Worm (Caenorhabditis elegans): Measurements from ENCODE around the gene mec-17.

The mec-17 gene

ce11 chrIV:7948290-7948689 lies 38.7 kb downstream of the mec-17 start, which contains the start of gene mcm-3AP:
Gene mcm-3AP (plus strand): TSS chrIV:7948672.
- TF ChIP-seq scrt-1 (GFP tag; IDR thresholded peaks at IDR 0.05) (0 out of 2 replicates have a peak, but pooled peaks have one; percentile 37), tbx-37 (GFP tag; conservative IDR thresholded peaks at IDR 0.05) (peak; percentile 72), pes-1 (GFP tag; IDR thresholded peaks at IDR 0.05) (peak; percentile 79), sea-1 (GFP tag; conservative IDR thresholded peaks at IDR 0.05) (peak; percentile 78)

DNA sequence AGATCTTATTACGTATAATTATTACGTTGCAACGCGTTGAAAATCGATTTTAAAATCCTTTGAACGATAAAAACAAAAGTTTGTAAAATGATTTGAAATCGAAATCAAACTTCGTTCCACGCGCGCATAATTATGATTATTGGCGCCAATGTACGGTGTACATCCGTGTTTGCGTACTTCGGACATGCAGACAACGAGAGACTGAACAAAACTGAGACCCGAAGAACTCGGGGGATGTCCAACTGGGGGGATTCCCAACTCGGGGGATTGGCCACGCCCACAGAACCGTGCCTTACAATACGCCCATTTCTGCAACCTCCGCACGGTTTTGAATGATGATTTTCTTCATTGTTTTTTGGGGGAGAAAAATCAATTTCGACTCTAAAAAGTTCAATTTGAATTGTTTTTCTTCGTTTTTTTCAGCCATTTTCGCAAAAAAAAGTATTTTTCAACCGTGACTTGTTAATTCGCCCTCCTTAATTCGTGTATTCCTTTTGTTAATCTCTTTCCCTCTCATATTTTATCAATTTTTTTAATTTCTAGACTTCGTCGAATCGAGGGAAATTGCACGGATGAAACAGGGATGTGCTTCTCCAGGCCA lies 40.0 kb downstream of the mec-17 start, which contains the start of gene F20D12.12:
TSS of gene F20D12.12 (plus strand) at position 542 of the 601 bp plus-strand sequence.
- TF ChIP-seq tbx-37 (GFP tag; conservative IDR thresholded peaks at IDR 0.05) (peak; percentile 54; the same call in 1 of the 2 replicates), hmg-4 (GFP tag; optimal IDR thresholded peaks at IDR 0.05) (peak; percentile 40), tbx-11 (GFP tag; IDR thresholded peaks at IDR 0.05) (peak; percentile 50; the same call in 1 of the 2 replicates), scrt-1 (GFP tag; IDR thresholded peaks at IDR 0.05) (0 out of 2 replicates have a peak, but pooled peaks have one; percentile 57), F13C5.2 (tag; optimal IDR thresholded peaks at IDR 0.05) (peak; percentile 44), pes-1 (GFP tag; IDR thresholded peaks at IDR 0.05) (peak; percentile 77), flt-1 (GFP tag; IDR thresholded peaks at IDR 0.05) (peak; percentile 30; the same call in 1 of the 2 replicates), sea-1 (GFP tag; conservative IDR thresholded peaks at IDR 0.05) (0 out of 2 replicates have a peak, but pooled peaks have one; percentile 37)

ce11 chrIV:7946457-7946856 lies 40.5 kb downstream of the mec-17 start, which contains the start of gene czw-1:
Gene czw-1 (minus strand): TSS chrIV:7946825.
- no peak for TF ChIP-seq ets-7 (tag; optimal IDR thresholded peaks at IDR 0.05)
- no peak for TF ChIP-seq hnd-1 (tag; optimal IDR thresholded peaks at IDR 0.05)
- no peak for TF ChIP-seq flt-1 (GFP tag; IDR thresholded peaks at IDR 0.05)
- TF ChIP-seq tbx-37 (GFP tag; conservative IDR thresholded peaks at IDR 0.05), result no peak
- no peak for TF ChIP-seq scrt-1 (GFP tag; IDR thresholded peaks at IDR 0.05)

DNA sequence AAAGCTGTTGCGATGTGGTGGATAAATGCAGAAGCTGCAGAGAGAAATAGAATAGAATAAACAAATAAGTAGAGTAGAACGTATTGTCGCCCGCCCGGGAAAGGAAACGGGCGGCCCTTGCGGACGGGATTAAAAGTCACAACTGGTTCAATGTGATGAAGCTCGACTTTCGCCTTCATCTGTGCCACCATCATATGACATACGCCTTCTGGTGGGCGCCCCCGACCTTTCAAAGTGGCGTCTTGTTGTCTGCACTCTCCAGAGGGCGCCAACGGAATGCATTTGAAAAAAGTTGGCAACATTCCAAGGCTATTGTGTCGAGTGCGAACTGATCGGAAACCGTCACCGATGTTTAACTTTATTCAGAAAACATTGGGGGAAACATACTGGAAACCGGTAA lies 43.7 kb downstream of the mec-17 start:
- TF ChIP-seq hmg-4 (GFP tag; optimal IDR thresholded peaks at IDR 0.05) (no peak), ama-1 (optimal IDR thresholded peaks at IDR 0.05) (no peak), ets-7 (tag; optimal IDR thresholded peaks at IDR 0.05) (no peak), F13C5.2 (tag; optimal IDR thresholded peaks at IDR 0.05) (no peak), ceh-36 (tag; optimal IDR thresholded peaks at IDR 0.05) (no peak), pes-1 (GFP tag; IDR thresholded peaks at IDR 0.05) (no peak), tbx-37 (GFP tag; conservative IDR thresholded peaks at IDR 0.05) (no peak), scrt-1 (GFP tag; IDR thresholded peaks at IDR 0.05) (no peak), ceh-13 (GFP tag; optimal IDR thresholded peaks at IDR 0.05) (no peak), hmbx-1 (tag; optimal IDR thresholded peaks at IDR 0.05) (no peak)

ce11 chrIV:7940919-7941318 lies 46.1 kb downstream of the mec-17 start, which contains the start of gene exc-9:
Gene exc-9 (minus strand): TSS chrIV:7941019.
- TF ChIP-seq pes-1 (GFP tag; IDR thresholded peaks at IDR 0.05) (no peak), tbx-11 (GFP tag; IDR thresholded peaks at IDR 0.05) (no peak), hmbx-1 (tag; optimal IDR thresholded peaks at IDR 0.05) (no peak), F13C5.2 (tag; optimal IDR thresholded peaks at IDR 0.05) (no peak), flt-1 (GFP tag; IDR thresholded peaks at IDR 0.05) (no peak)

DNA sequence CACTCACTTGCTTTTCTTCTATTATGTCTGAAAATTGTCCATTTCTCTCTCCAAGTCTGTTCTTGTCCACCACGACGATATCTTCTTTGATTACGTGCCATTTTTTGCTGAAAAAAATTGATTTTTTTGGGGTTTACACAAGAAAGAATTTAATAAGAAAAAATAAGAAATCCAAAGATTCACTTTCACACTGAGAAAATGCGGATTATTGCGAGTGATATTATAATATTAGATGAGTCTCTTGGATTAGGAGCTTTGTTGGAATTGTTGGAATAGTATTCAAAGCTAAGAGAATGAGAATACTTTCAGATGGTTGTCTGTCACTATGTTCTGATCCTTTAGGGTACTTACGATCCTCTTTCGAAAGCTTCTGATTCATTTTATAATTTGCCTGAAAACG lies 48.1 kb downstream of the mec-17 start, which contains the start of gene F20D12.7:
TSS of gene F20D12.7 (minus strand) at position 101 of the 400 bp plus-strand sequence.
- no peak for TF ChIP-seq ets-7 (tag; optimal IDR thresholded peaks at IDR 0.05)
- no peak for TF ChIP-seq ceh-36 (tag; optimal IDR thresholded peaks at IDR 0.05)
